Worm (Caenorhabditis elegans) whole organism, late embryonic: ENCODE results near the gene T16A9.3.

Source experiments
- C08G9.2 ChIP-seq: sonication (generic microtip); optimal IDR thresholded peaks from 2 replicates; lab custom pipeline; 2016; ENCODE audit warnings: mild to moderate bottlenecking, missing genetic modification characterization, moderate library complexity, missing compliant biosample characterization
- F13H6.1 ChIP-seq: sonication (generic microtip); optimal IDR thresholded peaks from 2 replicates; lab custom pipeline; 2016; ENCODE audit warnings: missing genetic modification characterization, missing compliant biosample characterization
- K02D7.2 ChIP-seq: sonication (generic microtip); optimal IDR thresholded peaks from 2 replicates; lab custom pipeline; 2017; ENCODE audit warnings: mild to moderate bottlenecking, missing genetic modification characterization, missing compliant biosample characterization
- K09A11.1 ChIP-seq: sonication (generic microtip); optimal IDR thresholded peaks from 2 replicates; lab custom pipeline; 2017; ENCODE audit warnings: antibody characterized with exemption, mild to moderate bottlenecking, missing genetic modification characterization, missing compliant biosample characterization; ENCODE audit not compliant: insufficient read depth
- T23F11.4 ChIP-seq: fragments of 200-800 bp; sonication (Bioruptor generic); optimal IDR thresholded peaks from 2 replicates; lab custom pipeline; 2018; ENCODE audit warnings: mild to moderate bottlenecking, missing genetic modification characterization, missing compliant biosample characterization
- Y22D7AL.16 ChIP-seq: sonication (generic microtip); optimal IDR thresholded peaks from 2 replicates; lab custom pipeline; 2016; ENCODE audit warnings: missing genetic modification characterization, missing compliant biosample characterization
- ahr-1 ChIP-seq: sonication (generic microtip); optimal IDR thresholded peaks from 2 replicates; lab custom pipeline; 2016; ENCODE audit warnings: missing genetic modification characterization, missing compliant biosample characterization
- ceh-18 ChIP-seq: sonication (generic microtip); optimal IDR thresholded peaks from 2 replicates; lab custom pipeline; 2016; ENCODE audit warnings: missing genetic modification characterization, missing compliant biosample characterization
- ceh-19 ChIP-seq: fragments of 200-800 bp; sonication (Bioruptor generic); optimal IDR thresholded peaks from 2 replicates; lab custom pipeline; 2018; ENCODE audit warnings: mild to moderate bottlenecking, missing genetic modification characterization, missing compliant biosample characterization
- ceh-2 ChIP-seq: sonication (generic microtip); optimal IDR thresholded peaks from 2 replicates; lab custom pipeline; 2016; ENCODE audit warnings: missing genotype, missing genetic modification characterization, missing compliant biosample characterization
- ceh-30 ChIP-seq: fragments of 150-350 bp; optimal IDR thresholded peaks from 2 replicates; lab custom pipeline; 2014; ENCODE audit warnings: missing biosample characterization, missing genetic modification characterization
- ceh-31 ChIP-seq: sonication (generic microtip); optimal IDR thresholded peaks from 2 replicates; lab custom pipeline; 2016; ENCODE audit warnings: missing genetic modification characterization, missing compliant biosample characterization
- ceh-45 ChIP-seq: fragments of 200-800 bp; sonication (Bioruptor generic); IDR thresholded peaks from 2 replicates; pipeline ENCODE4 v1.3.6; 2022; ENCODE audit warnings: missing genetic modification reagents, missing genetic modification characterization, missing compliant biosample characterization
- dve-1 ChIP-seq: sonication (generic microtip); optimal IDR thresholded peaks from 2 replicates; lab custom pipeline; 2017; ENCODE audit warnings: antibody characterized with exemption, mild to moderate bottlenecking, missing genetic modification characterization, missing compliant biosample characterization
- elt-2 ChIP-seq: sonication (generic microtip); optimal IDR thresholded peaks from 2 replicates; lab custom pipeline; 2016; ENCODE audit warnings: missing genetic modification reagents, missing genetic modification characterization, missing compliant biosample characterization
- eyg-1 ChIP-seq: sonication (generic microtip); optimal IDR thresholded peaks from 2 replicates; lab custom pipeline; 2016; ENCODE audit warnings: missing genotype, missing genetic modification characterization, missing compliant biosample characterization
- gmeb-2 ChIP-seq: sonication (generic microtip); optimal IDR thresholded peaks from 2 replicates; lab custom pipeline; 2016; ENCODE audit warnings: missing genetic modification characterization, inconsistent platforms, missing compliant biosample characterization
- hlh-15 ChIP-seq: sonication (generic microtip); optimal IDR thresholded peaks from 2 replicates; lab custom pipeline; 2016; ENCODE audit warnings: missing genetic modification characterization, missing compliant biosample characterization
- hlh-6 ChIP-seq: sonication (generic microtip); optimal IDR thresholded peaks from 2 replicates; lab custom pipeline; 2016; ENCODE audit warnings: missing genotype, missing genetic modification characterization, missing compliant biosample characterization
- hlh-8 ChIP-seq: sonication (generic microtip); optimal IDR thresholded peaks from 2 replicates; lab custom pipeline; 2016; ENCODE audit warnings: missing genotype, missing genetic modification characterization, missing compliant biosample characterization
- lim-6 ChIP-seq: sonication (generic microtip); optimal IDR thresholded peaks from 2 replicates; lab custom pipeline; 2016; ENCODE audit warnings: missing genetic modification characterization, missing compliant biosample characterization
- lin-11 ChIP-seq: fragments of 200-800 bp; sonication (Bioruptor generic); optimal IDR thresholded peaks from 2 replicates; lab custom pipeline; 2018; ENCODE audit warnings: mild to moderate bottlenecking, missing genetic modification characterization, missing compliant biosample characterization
- madf-2 ChIP-seq: sonication (generic microtip); optimal IDR thresholded peaks from 2 replicates; lab custom pipeline; 2017; ENCODE audit warnings: missing genetic modification characterization, missing compliant biosample characterization
- mec-3 ChIP-seq: sonication (generic microtip); optimal IDR thresholded peaks from 2 replicates; lab custom pipeline; 2016; ENCODE audit warnings: borderline replicate concordance, missing genetic modification characterization, missing compliant biosample characterization
- nfya-1 ChIP-seq: sonication (generic microtip); optimal IDR thresholded peaks from 2 replicates; lab custom pipeline; 2017; ENCODE audit warnings: missing genetic modification characterization, mild to moderate bottlenecking, missing compliant biosample characterization, antibody characterized with exemption, moderate library complexity
- odd-2 ChIP-seq: sonication (generic microtip); optimal IDR thresholded peaks from 2 replicates; lab custom pipeline; 2017; ENCODE audit warnings: antibody characterized with exemption, mild to moderate bottlenecking, missing genetic modification characterization, missing compliant biosample characterization
- pag-3 ChIP-seq: sonication (generic microtip); optimal IDR thresholded peaks from 2 replicates; lab custom pipeline; 2016; ENCODE audit warnings: missing compliant biosample characterization, missing genetic modification characterization, borderline replicate concordance
- pat-9 ChIP-seq: fragments of 200-800 bp; sonication (Bioruptor generic); optimal IDR thresholded peaks from 2 replicates; lab custom pipeline; 2018; ENCODE audit warnings: mild to moderate bottlenecking, missing genetic modification characterization, moderate library complexity, missing compliant biosample characterization
- pros-1 ChIP-seq: fragments of 150-350 bp; optimal IDR thresholded peaks from 2 replicates; lab custom pipeline; 2014; ENCODE audit warnings: missing biosample characterization, missing genetic modification reagents, missing genetic modification characterization
- ref-2 ChIP-seq: sonication (generic microtip); optimal IDR thresholded peaks from 2 replicates; lab custom pipeline; 2016; ENCODE audit warnings: missing genetic modification characterization, missing compliant biosample characterization
- sox-2 ChIP-seq: fragments of 200-800 bp; sonication (Bioruptor generic); IDR thresholded peaks from 2 replicates; pipeline ENCODE4 v1.3.6; 2022; ENCODE audit warnings: missing genetic modification reagents, missing genetic modification characterization, missing compliant biosample characterization
- syd-9 ChIP-seq: sonication (generic microtip); optimal IDR thresholded peaks from 2 replicates; lab custom pipeline; 2016; ENCODE audit warnings: mild to moderate bottlenecking, missing genetic modification characterization, moderate library complexity, missing compliant biosample characterization
- unc-42 ChIP-seq: sonication (generic microtip); optimal IDR thresholded peaks from 2 replicates; lab custom pipeline; 2016; ENCODE audit warnings: missing genotype, missing genetic modification characterization, missing compliant biosample characterization
- unc-55 ChIP-seq: sonication (generic microtip); optimal IDR thresholded peaks from 2 replicates; lab custom pipeline; 2017; ENCODE audit warnings: missing biosample characterization, missing genetic modification reagents, missing genetic modification characterization
- zip-5 ChIP-seq: sonication (generic microtip); optimal IDR thresholded peaks from 2 replicates; lab custom pipeline; 2016; ENCODE audit warnings: missing genetic modification characterization, missing compliant biosample characterization
- ztf-16 ChIP-seq: sonication (generic microtip); optimal IDR thresholded peaks from 2 replicates; lab custom pipeline; 2017; ENCODE audit warnings: missing genetic modification characterization, missing compliant biosample characterization

T16A9.3 gene

ce11 chrV:14177657-14178129 lies 27.6 kb upstream of the T16A9.3 start, which contains the start of gene ceh-74:
ceh-74 (plus strand) TSS chrV:14178079.
- TF ChIP-seq unc-55 (peak; percentile 43), pag-3 (tag; lab: Kevin White, UChicago) (no peak), ceh-30 (tag; lab: Kevin White, UChicago) (no peak), nfya-1 (tag; lab: Kevin White, UChicago) (peak; percentile 45), lin-11 (tag; lab: Kevin White, UChicago) (no peak), F13H6.1 (tag; lab: Kevin White, UChicago) (no peak), pat-9 (tag; lab: Kevin White, UChicago) (no peak), dve-1 (tag; lab: Kevin White, UChicago) (no peak), pros-1 (tag; lab: Kevin White, UChicago) (peak; percentile 57), K09A11.1 (no peak), odd-2 (tag; lab: Kevin White, UChicago) (no peak), ref-2 (tag; lab: Kevin White, UChicago) (peak; percentile 37), hlh-15 (no peak), madf-2 (tag; lab: Kevin White, UChicago) (no peak), lim-6 (no peak)
- TF ChIP-seq, all 69 proteins: peak for 4

DNA sequence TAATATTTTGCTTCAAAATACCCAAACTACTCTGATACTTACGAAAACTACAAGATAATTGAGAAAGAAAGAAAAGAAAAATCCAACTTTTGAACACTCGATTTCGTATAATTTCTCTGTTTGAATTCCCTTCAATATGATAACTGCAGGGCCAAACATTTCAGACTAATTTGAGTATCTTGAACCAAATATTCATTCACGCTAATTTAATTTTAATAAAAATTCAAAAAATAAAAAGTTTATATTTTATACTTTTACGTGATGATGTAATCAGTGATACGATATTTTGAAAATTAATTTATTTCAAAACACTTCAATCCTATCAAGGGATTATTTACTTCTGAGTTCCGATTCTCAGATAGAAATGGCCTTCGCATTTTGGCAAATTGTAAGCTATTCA lies 25.4 kb upstream of the T16A9.3 start, which contains the start of gene ZC376.8:
Gene ZC376.8, plus strand, starts transcription at position 301 of the 400 bp plus-strand sequence.
- TF ChIP-seq eyg-1: no peak
- TF ChIP-seq ahr-1 (tag; lab: Kevin White, UChicago): no peak
- TF ChIP-seq syd-9: no peak
- no peak for TF ChIP-seq odd-2 (tag; lab: Kevin White, UChicago)
- TF ChIP-seq ref-2 (tag; lab: Kevin White, UChicago): no peak
- no peak for TF ChIP-seq madf-2 (tag; lab: Kevin White, UChicago)
- TF ChIP-seq Y22D7AL.16 (tag; lab: Kevin White, UChicago): no peak
- TF ChIP-seq ceh-2 (tag; lab: Kevin White, UChicago): no peak
- TF ChIP-seq, all 69 proteins: peak for 0

DNA sequence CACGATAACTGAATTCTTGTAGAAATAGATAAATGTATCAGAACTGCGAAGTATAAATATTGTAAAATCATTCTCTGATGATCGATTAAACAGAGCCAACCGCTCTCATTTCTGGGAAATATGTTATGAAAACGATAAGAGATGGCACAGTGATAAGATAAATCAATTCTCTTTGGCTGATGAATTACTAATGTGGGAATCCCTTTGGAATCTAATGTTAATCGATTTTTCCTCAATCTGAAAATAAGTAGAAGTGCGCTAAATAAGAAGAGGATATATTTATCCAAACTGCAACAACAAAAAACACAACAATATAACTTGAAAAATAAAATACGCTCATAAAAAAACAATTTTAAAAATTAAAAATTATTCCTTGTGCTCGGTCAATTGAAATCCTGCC lies 22.5 kb upstream of the T16A9.3 start, which contains the start of gene cest-2.3:
Gene cest-2.3, minus strand, starts transcription at position 101 of the 400 bp plus-strand sequence.
- TF ChIP-seq K02D7.2 (no peak), elt-2 (peak; percentile 40)
- TF ChIP-seq, all 69 proteins: peak for 1

ce11 chrV:14185438-14185837 lies 19.9 kb upstream of the T16A9.3 start, which contains the start of the genes trm-1 and ints-2:
trm-1 (minus strand) TSS chrV:14185612.
ints-2 (plus strand) TSS chrV:14185686.
- TF ChIP-seq unc-42: peak; percentile 98
- TF ChIP-seq ceh-18 (tag; lab: Kevin White, UChicago): peak; percentile 26
- no peak for TF ChIP-seq T23F11.4 (GFP tag; lab: Kevin White, UChicago)
- peak; percentile 50 for TF ChIP-seq ceh-31
- TF ChIP-seq nfya-1 (tag; lab: Kevin White, UChicago): peak; percentile 2
- TF ChIP-seq sox-2 (GFP tag; lab: Robert Waterston, UW): no peak
- no peak for TF ChIP-seq ceh-19

DNA sequence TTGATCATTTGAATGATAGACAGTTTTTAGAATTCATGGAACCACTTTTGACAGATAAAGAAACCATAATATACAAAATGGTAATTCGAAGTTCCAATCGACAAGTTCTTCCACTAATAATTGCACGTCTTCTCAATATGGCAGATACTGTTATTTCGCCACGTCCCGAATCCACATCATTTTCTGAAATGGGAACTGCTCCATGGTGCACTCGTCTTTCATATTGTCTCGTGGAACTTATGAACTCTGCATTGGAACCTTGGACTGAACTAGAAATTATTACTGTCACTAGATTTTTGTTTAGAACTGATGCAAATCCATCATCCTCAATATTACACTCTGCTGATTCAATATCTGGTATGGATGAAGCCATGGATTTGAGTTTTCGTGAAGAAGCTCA lies 18.2 kb upstream of the T16A9.3 start:
- TF ChIP-seq syd-9: no peak
- TF ChIP-seq K02D7.2: no peak
- TF ChIP-seq ceh-2 (tag; lab: Kevin White, UChicago): no peak
- no peak for TF ChIP-seq hlh-8 (tag; lab: Kevin White, UChicago)
- TF ChIP-seq zip-5: no peak
- TF ChIP-seq K09A11.1: no peak
- no peak for TF ChIP-seq unc-55
- TF ChIP-seq ceh-45: no peak
- TF ChIP-seq nfya-1 (tag; lab: Kevin White, UChicago): no peak
- no peak for TF ChIP-seq gmeb-2 (tag; lab: Kevin White, UChicago)
- TF ChIP-seq eyg-1: no peak
- TF ChIP-seq ztf-16 (tag; lab: Kevin White, UChicago): no peak
- no peak for TF ChIP-seq C08G9.2 (tag; lab: Kevin White, UChicago)
- no peak for TF ChIP-seq F13H6.1 (tag; lab: Kevin White, UChicago)
- no peak for TF ChIP-seq pat-9 (tag; lab: Kevin White, UChicago)
- no peak for TF ChIP-seq hlh-6 (tag; lab: Kevin White, UChicago)
- no peak for TF ChIP-seq pag-3 (tag; lab: Kevin White, UChicago)
- TF ChIP-seq mec-3 (tag; lab: Kevin White, UChicago): no peak
